Worm (Caenorhabditis elegans) whole organism, L3 larva: ENCODE results near the gene Y24D9B.1.

Source experiments
- R02D3.7 ChIP-seq: fragments of 150-350 bp; optimal IDR thresholded peaks from 2 replicates; lab custom pipeline; 2014; ENCODE audit warnings: missing biosample characterization, missing genetic modification characterization
- ZK546.5 ChIP-seq: sonication (generic microtip); optimal IDR thresholded peaks from 2 replicates; lab custom pipeline; 2017; ENCODE audit warnings: missing biosample characterization, missing genetic modification characterization
- aly-2 ChIP-seq: fragments of 150-350 bp; optimal IDR thresholded peaks from 2 replicates; lab custom pipeline; 2014; ENCODE audit warnings: missing biosample characterization, missing genetic modification characterization
- ama-1 ChIP-seq: fragments of 150-350 bp; optimal IDR thresholded peaks from 2 replicates; lab custom pipeline; 2018
- ceh-16 ChIP-seq: sonication (generic microtip); optimal IDR thresholded peaks from 2 replicates; lab custom pipeline; 2017; ENCODE audit warnings: missing biosample characterization, missing genetic modification characterization
- ceh-28 ChIP-seq: fragments of 150-350 bp; optimal IDR thresholded peaks from 2 replicates; lab custom pipeline; 2014; ENCODE audit warnings: missing biosample characterization, missing genetic modification reagents, missing genetic modification characterization
- ceh-82 ChIP-seq: fragments of 150-350 bp; optimal IDR thresholded peaks from 2 replicates; lab custom pipeline; 2014; ENCODE audit warnings: missing biosample characterization, missing genetic modification characterization
- egl-27 ChIP-seq: sonication (generic microtip); optimal IDR thresholded peaks from 4 replicates; lab custom pipeline; 2017; ENCODE audit warnings: missing biosample characterization, missing genetic modification reagents, missing genetic modification characterization
- egl-5 ChIP-seq: fragments of 150-350 bp; optimal IDR thresholded peaks from 2 replicates; lab custom pipeline; 2017; ENCODE audit warnings: missing biosample characterization, missing genetic modification reagents, missing genetic modification characterization, inconsistent platforms
- elt-1 ChIP-seq: fragments of 150-350 bp; optimal IDR thresholded peaks from 2 replicates; lab custom pipeline; 2014; ENCODE audit warnings: missing biosample characterization, missing genetic modification characterization
- elt-2 ChIP-seq: sonication (generic microtip); optimal IDR thresholded peaks from 2 replicates; lab custom pipeline; 2016; ENCODE audit warnings: missing genetic modification reagents, mild to moderate bottlenecking, missing genetic modification characterization, missing compliant biosample characterization
- elt-3 ChIP-seq, 3 experiments: fragments of 150-350 bp in 1 of 3; sonication (generic microtip) in 2 of 3; optimal IDR thresholded peaks; 2 replicates in 2 of 3; 4 replicates in 1 of 3; lab custom pipeline; 2014 to 2017; ENCODE audit warnings: missing biosample characterization in 3 of 3, missing genetic modification characterization in 3 of 3
- eor-1 ChIP-seq, 2 experiments: fragments of 150-350 bp; optimal IDR thresholded peaks; 2 replicates each; lab custom pipeline; 2014 to 2018; ENCODE audit warnings: missing biosample characterization in 2 of 2, missing genetic modification characterization in 2 of 2
- fkh-10 ChIP-seq: sonication (generic microtip); optimal IDR thresholded peaks from 2 replicates; lab custom pipeline; 2017; ENCODE audit warnings: missing biosample characterization, missing genetic modification reagents, missing genetic modification characterization
- fkh-2 ChIP-seq: fragments of 150-350 bp; optimal IDR thresholded peaks from 2 replicates; lab custom pipeline; 2014; ENCODE audit warnings: missing biosample characterization, missing genetic modification reagents, missing genetic modification characterization
- fos-1 ChIP-seq: fragments of 150-350 bp; optimal IDR thresholded peaks from 2 replicates; lab custom pipeline; 2014; ENCODE audit warnings: missing biosample characterization, missing genetic modification characterization
- hmg-11 ChIP-seq: sonication (generic microtip); optimal IDR thresholded peaks from 2 replicates; lab custom pipeline; 2016; ENCODE audit warnings: missing genetic modification characterization, missing compliant biosample characterization
- lin-15B ChIP-seq: fragments of 150-350 bp; optimal IDR thresholded peaks from 2 replicates; lab custom pipeline; 2014; ENCODE audit warnings: missing biosample characterization, missing genetic modification characterization
- nfya-1 ChIP-seq: sonication (generic microtip); optimal IDR thresholded peaks from 2 replicates; lab custom pipeline; 2017; ENCODE audit warnings: missing genetic modification characterization, mild to moderate bottlenecking, missing compliant biosample characterization, antibody characterized with exemption, moderate library complexity; ENCODE audit not compliant: insufficient read depth
- nhr-12 ChIP-seq: fragments of 150-350 bp; optimal IDR thresholded peaks from 2 replicates; lab custom pipeline; 2014; ENCODE audit warnings: missing biosample characterization, missing genetic modification characterization
- nhr-25 ChIP-seq: sonication (generic microtip); optimal IDR thresholded peaks from 2 replicates; lab custom pipeline; 2017; ENCODE audit warnings: missing biosample characterization, missing genetic modification characterization
- nhr-67 ChIP-seq: fragments of 150-350 bp; optimal IDR thresholded peaks from 2 replicates; lab custom pipeline; 2014; ENCODE audit warnings: missing biosample characterization, missing genetic modification characterization
- nhr-77 ChIP-seq: fragments of 150-350 bp; optimal IDR thresholded peaks from 2 replicates; lab custom pipeline; 2014; ENCODE audit warnings: missing biosample characterization, missing genetic modification characterization
- pha-4 ChIP-seq: fragments of 150-350 bp; optimal IDR thresholded peaks from 2 replicates; lab custom pipeline; 2014; ENCODE audit warnings: missing biosample characterization, missing genetic modification reagents, missing genetic modification characterization
- pqm-1 ChIP-seq: fragments of 150-350 bp; optimal IDR thresholded peaks from 2 replicates; lab custom pipeline; 2017; ENCODE audit warnings: missing biosample characterization, missing genetic modification characterization, inconsistent platforms
- sea-2 ChIP-seq: fragments of 150-350 bp; sonication (generic microtip); optimal IDR thresholded peaks from 4 replicates; lab custom pipeline; 2014; ENCODE audit warnings: missing biosample characterization, missing genetic modification reagents, missing genetic modification characterization
- skn-1 ChIP-seq: fragments of 150-350 bp; optimal IDR thresholded peaks from 2 replicates; lab custom pipeline; 2014; ENCODE audit warnings: missing biosample characterization, missing genetic modification characterization
- tbx-2 ChIP-seq: sonication (generic microtip); optimal IDR thresholded peaks from 2 replicates; lab custom pipeline; 2016; ENCODE audit warnings: mild to moderate bottlenecking, missing genetic modification characterization, missing compliant biosample characterization
- unc-39 ChIP-seq: sonication (generic microtip); optimal IDR thresholded peaks from 4 replicates; lab custom pipeline; 2017; ENCODE audit warnings: missing biosample characterization, missing genetic modification characterization
- zag-1 ChIP-seq: fragments of 150-350 bp; optimal IDR thresholded peaks from 2 replicates; lab custom pipeline; 2014; ENCODE audit warnings: missing biosample characterization, missing genetic modification characterization
- ztf-11 ChIP-seq: fragments of 150-350 bp; optimal IDR thresholded peaks from 2 replicates; lab custom pipeline; 2014; ENCODE audit warnings: missing biosample characterization, missing genetic modification characterization
- ztf-4 ChIP-seq: fragments of 150-350 bp; optimal IDR thresholded peaks from 2 replicates; lab custom pipeline; 2014; ENCODE audit warnings: missing biosample characterization, missing genetic modification characterization

Y24D9B.1 gene

DNA sequence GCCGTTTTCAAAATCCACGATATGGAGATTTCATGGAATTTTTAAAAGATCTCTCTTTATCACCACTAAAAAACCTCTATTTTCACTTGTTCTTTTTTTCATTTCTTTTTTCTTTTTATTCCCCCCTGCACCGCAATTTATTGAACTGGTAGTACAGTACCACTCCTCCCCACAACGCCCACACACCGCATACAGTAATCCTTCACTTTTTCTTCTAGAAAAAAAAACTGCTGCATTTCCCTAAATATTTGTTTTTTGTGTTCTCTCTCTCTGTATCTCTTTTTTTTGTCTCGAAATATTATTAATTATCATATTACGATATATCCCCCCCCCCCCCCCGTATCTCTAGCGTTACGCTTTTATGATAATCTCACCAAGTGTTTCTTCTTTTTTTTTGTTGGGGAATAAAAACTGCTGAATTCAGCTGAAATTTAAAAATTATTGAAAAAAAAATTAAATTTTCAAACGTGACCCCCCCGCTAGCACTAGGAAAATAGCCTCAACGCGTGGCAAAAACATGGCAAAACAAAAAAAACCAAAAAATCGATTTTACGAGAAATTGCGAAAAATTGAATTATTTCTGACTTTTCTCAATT is at the start of gene Y24D9B.1:
Gene Y24D9B.1, plus strand, starts transcription at position 546 of the 596 bp plus-strand sequence.
- TF ChIP-seq zag-1 (tag; lab: Kevin White, UChicago) (no peak), egl-27 (tag; lab: Kevin White, UChicago) (no peak), elt-3 (tag; optimal IDR thresholded peaks at IDR 0.05; lab: Kevin White, UChicago) (no peak), unc-39 (tag; lab: Kevin White, UChicago) (no peak), elt-2 (tag; lab: Kevin White, UChicago) (no peak), elt-1 (tag; lab: Kevin White, UChicago) (no peak)

DNA sequence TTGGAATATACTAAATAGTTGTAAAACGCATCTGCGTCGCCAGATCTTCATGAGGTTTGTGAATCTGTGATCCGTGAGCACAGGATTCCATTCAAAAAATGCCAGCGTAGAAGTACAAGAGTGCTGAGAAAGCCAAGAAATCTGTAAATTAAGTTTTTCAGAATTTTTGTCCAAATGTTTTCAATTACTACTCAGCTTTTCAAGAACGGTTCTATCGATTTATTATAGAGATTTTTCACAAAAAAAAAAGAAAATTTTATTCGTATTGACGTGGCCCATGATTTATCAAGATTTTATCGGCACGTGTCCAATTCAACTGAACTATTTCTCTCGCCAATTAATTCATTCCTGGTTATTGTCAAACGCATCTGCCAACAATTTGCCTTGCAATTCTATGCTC is 47.9 kb upstream of the Y24D9B.1 start, which contains the start of gene F36A4.3:
Gene F36A4.3, plus strand, starts transcription at position 301 of the 400 bp plus-strand sequence.
- TF ChIP-seq fos-1 (tag; lab: Kevin White, UChicago) (no peak), sea-2 (no peak), elt-1 (tag; lab: Kevin White, UChicago) (no peak), nhr-25 (tag; lab: Kevin White, UChicago) (no peak), tbx-2 (no peak), lin-15B (tag; lab: Kevin White, UChicago) (no peak), R02D3.7 (tag; lab: Kevin White, UChicago) (no peak), ama-1 (no peak), fkh-10 (no peak), pqm-1 (tag; lab: Kevin White, UChicago) (no peak), ZK546.5 (tag; lab: Kevin White, UChicago) (no peak), skn-1 (tag; lab: Kevin White, UChicago) (no peak), ztf-4 (tag; lab: Kevin White, UChicago) (no peak), eor-1 (tag; optimal IDR thresholded peaks at IDR 0.05; lab: Kevin White, UChicago) (no peak), fkh-2 (tag; lab: Kevin White, UChicago) (no peak), nhr-12 (tag; lab: Kevin White, UChicago) (no peak), nhr-67 (tag; lab: Kevin White, UChicago) (no peak), pha-4 (tag; lab: Kevin White, UChicago) (no peak), nfya-1 (tag; lab: Kevin White, UChicago) (no peak), ztf-11 (tag; lab: Kevin White, UChicago) (no peak)

DNA sequence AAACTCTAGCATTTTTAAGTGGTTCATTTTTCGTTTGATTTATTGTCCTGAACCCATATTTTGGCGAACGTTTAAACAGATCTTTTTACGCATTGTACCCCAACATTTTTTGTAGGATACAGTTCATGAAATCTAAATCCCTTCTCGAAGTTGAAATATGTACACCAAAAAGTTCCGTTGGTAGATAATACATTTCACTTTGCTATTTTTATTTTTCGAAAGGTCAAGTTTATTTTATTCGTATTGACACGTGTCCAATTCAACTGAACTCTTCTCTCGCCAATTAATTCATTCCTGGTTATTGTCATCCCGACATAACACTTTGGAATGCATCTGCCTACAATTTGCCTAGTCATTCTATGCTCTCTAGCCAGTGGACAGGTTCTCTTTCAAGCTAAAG is 46.2 kb upstream of the Y24D9B.1 start, which contains the start of gene F36A4.2:
Gene F36A4.2, plus strand, starts transcription at position 301 of the 400 bp plus-strand sequence.
- TF ChIP-seq egl-27 (tag; lab: Kevin White, UChicago) (no peak), fos-1 (tag; lab: Kevin White, UChicago) (no peak), ceh-82 (tag; lab: Kevin White, UChicago) (no peak), sea-2 (no peak)

DNA sequence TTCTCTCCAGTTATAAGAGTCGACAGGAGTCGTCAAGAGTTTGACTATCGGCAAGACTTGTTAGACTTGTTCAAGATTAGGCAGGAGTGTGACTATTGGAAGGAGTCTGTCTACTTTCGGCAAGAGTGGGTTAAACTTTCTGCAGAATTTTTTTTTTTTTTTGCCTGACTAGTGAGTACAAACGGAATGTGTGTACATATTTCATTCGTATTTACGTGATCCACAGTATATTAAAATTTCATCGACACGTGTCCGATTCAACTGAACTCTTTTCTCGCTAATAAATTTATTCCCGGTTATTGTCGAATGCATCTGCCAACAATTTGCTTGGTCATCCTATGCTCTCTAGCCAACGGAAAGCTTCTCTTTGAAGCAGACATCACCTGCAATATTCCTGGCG is 45.0 kb upstream of the Y24D9B.1 start, which contains the start of gene F36A4.1:
Gene F36A4.1, plus strand, starts transcription at position 301 of the 400 bp plus-strand sequence.
- TF ChIP-seq nhr-67 (tag; lab: Kevin White, UChicago) = no peak
- no peak for TF ChIP-seq skn-1 (tag; lab: Kevin White, UChicago)
- TF ChIP-seq ceh-16 (tag; lab: Kevin White, UChicago) = no peak
- no peak for TF ChIP-seq fkh-2 (tag; lab: Kevin White, UChicago)
- TF ChIP-seq nhr-25 (tag; lab: Kevin White, UChicago) = no peak
- TF ChIP-seq nhr-77 (tag; lab: Kevin White, UChicago) = no peak
- TF ChIP-seq aly-2 (tag; lab: Kevin White, UChicago) = no peak
- no peak for TF ChIP-seq pha-4 (tag; lab: Kevin White, UChicago)
- TF ChIP-seq egl-5 (tag; lab: Kevin White, UChicago) = no peak
- TF ChIP-seq hmg-11 (tag; lab: Kevin White, UChicago) = no peak
- TF ChIP-seq, all 47 proteins: peak for 0

DNA sequence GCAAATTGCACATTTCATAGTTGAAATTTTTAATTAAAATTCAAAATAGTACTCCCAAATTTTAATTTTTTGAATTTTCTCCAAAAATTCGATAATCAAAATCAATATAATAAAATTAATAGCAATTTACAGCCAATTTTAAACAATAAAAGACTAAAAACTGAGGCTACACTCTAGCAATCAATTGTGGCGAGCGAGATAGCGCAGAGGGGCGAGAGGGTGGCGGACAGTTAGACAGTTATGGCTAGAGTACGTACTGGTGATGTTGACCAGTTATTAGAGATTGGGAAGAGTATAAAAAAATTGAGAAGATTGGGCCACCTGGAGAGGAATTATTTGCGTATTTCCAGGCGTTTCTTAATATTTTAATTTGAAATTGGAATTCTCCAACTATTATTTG is 39.5 kb upstream of the Y24D9B.1 start, which contains the start of gene nhr-78:
Gene nhr-78, minus strand, starts transcription at position 182 of the 400 bp plus-strand sequence.
- TF ChIP-seq nhr-12 (tag; lab: Kevin White, UChicago) = no peak
- TF ChIP-seq ceh-28 (tag; lab: Kevin White, UChicago) = peak; percentile 52
- TF ChIP-seq ceh-16 (tag; lab: Kevin White, UChicago) = no peak
- TF ChIP-seq pqm-1 (tag; lab: Kevin White, UChicago) = peak; percentile 23
- peak; percentile 27 for TF ChIP-seq elt-2 (tag; lab: Kevin White, UChicago)
